Worm (Caenorhabditis elegans) whole organism, L3 larva: ENCODE measurements around the gene F21H7.12.

Source experiments
- mdl-1 ChIP-seq: fragments of 150-350 bp; optimal IDR thresholded peaks from 2 replicates; lab custom pipeline; 2014; ENCODE audit warnings: missing biosample characterization, missing genetic modification characterization
- nhr-12 ChIP-seq: fragments of 150-350 bp; optimal IDR thresholded peaks from 2 replicates; lab custom pipeline; 2014; ENCODE audit warnings: missing biosample characterization, missing genetic modification characterization

- TF ChIP-seq mdl-1 (tag; lab: Kevin White, UChicago) (no peak), nhr-12 (tag; lab: Kevin White, UChicago) (no peak)
These were observed 47.9 kb upstream of the F21H7.12 start, which contains the start of gene srz-13 for ce11 chrV:16182110-16182509.
